Worm (Caenorhabditis elegans): ENCODE measurements around the gene tdp-1.

The tdp-1 gene

ce11 chrII:9019704-9020103 is 22.1 kb downstream of the tdp-1 start, which contains the start of gene dep-1:
dep-1 (minus strand) TSS chrII:9019798.
- TF ChIP-seq nhr-77 (tag; optimal IDR thresholded peaks at IDR 0.05) (no peak), blmp-1 (tag; optimal IDR thresholded peaks at IDR 0.05) (peak; percentile 98), tbx-2 (tag; optimal IDR thresholded peaks at IDR 0.05) (no peak), elt-3 (tag; optimal IDR thresholded peaks at IDR 0.05) (peak in 1 of 6 experiments; percentile 3)

- TF ChIP-seq blmp-1 (tag; optimal IDR thresholded peaks at IDR 0.05) (peak; percentile 11), irx-1 (tag; optimal IDR thresholded peaks at IDR 0.05) (peak; percentile 1), efl-1 (optimal IDR thresholded peaks at IDR 0.05) (no peak), efl-1 (GFP tag; optimal IDR thresholded peaks at IDR 0.05 in 1 of 2) (peak in 1 of 2 experiments; percentile 10), tlp-1 (tag; optimal IDR thresholded peaks at IDR 0.05) (no peak)
Observed at ce11 chrII:9021625-9022024, 24.0 kb downstream of the tdp-1 start.

ce11 chrII:9024312-9024711 is 26.7 kb downstream of the tdp-1 start:
- TF ChIP-seq pag-3 (tag; optimal IDR thresholded peaks at IDR 0.05; ENCODE audit: borderline replicate concordance, insufficient read depth) (no peak), unc-98 (GFP tag; IDR thresholded peaks at IDR 0.05) (no peak), tbx-2 (tag; optimal IDR thresholded peaks at IDR 0.05) (no peak), lin-39 (tag; optimal IDR thresholded peaks at IDR 0.05) (no peak), nhr-12 (tag; optimal IDR thresholded peaks at IDR 0.05) (no peak), mef-2 (tag; optimal IDR thresholded peaks at IDR 0.05) (no peak), sox-4 (tag; optimal IDR thresholded peaks at IDR 0.05) (no peak)

ce11 chrII:9026348-9026747 is 28.7 kb downstream of the tdp-1 start:
- no peak for TF ChIP-seq grh-1 (GFP tag; IDR thresholded peaks at IDR 0.05)
- TF ChIP-seq F16B12.6 (tag; optimal IDR thresholded peaks at IDR 0.05) = no peak
- no peak for TF ChIP-seq hlh-17 (GFP tag; optimal IDR thresholded peaks at IDR 0.05; ENCODE audit: borderline replicate concordance)
- no peak for TF ChIP-seq pag-3 (tag; optimal IDR thresholded peaks at IDR 0.05; ENCODE audit: borderline replicate concordance, insufficient read depth)
- TF ChIP-seq fkh-10 (GFP tag; optimal IDR thresholded peaks at IDR 0.05) = no peak
- no peak for TF ChIP-seq sox-4 (tag; optimal IDR thresholded peaks at IDR 0.05)
- no peak for TF ChIP-seq xbp-1 (tag; optimal IDR thresholded peaks at IDR 0.05)
- TF ChIP-seq lin-13 (GFP tag; optimal IDR thresholded peaks at IDR 0.05) = no peak
- TF ChIP-seq egl-13 (tag; optimal IDR thresholded peaks at IDR 0.05) = no peak
- TF ChIP-seq lsy-2 (tag; optimal IDR thresholded peaks at IDR 0.05) = no peak
- no peak for TF ChIP-seq efl-3 (GFP tag; optimal IDR thresholded peaks at IDR 0.05)
- TF ChIP-seq ces-1 (GFP tag; optimal IDR thresholded peaks at IDR 0.05) = no peak
- peak; percentile 20 for TF ChIP-seq rnt-1 (tag; optimal IDR thresholded peaks at IDR 0.05)
- TF ChIP-seq sup-37 (GFP tag; optimal IDR thresholded peaks at IDR 0.05) = no peak
- TF ChIP-seq lin-14 (GFP tag; optimal IDR thresholded peaks at IDR 0.05) = peak; percentile 21
- no peak for TF ChIP-seq nhr-28 (tag; optimal IDR thresholded peaks at IDR 0.05)
- TF ChIP-seq nhr-77 (tag; optimal IDR thresholded peaks at IDR 0.05) = no peak
- TF ChIP-seq nhr-85 (tag) = peak; percentile 82
- no peak for TF ChIP-seq nhr-20 (tag; optimal IDR thresholded peaks at IDR 0.05)
- TF ChIP-seq nhr-84 (tag; optimal IDR thresholded peaks at IDR 0.05) = no peak
- peak; percentile 11 for TF ChIP-seq blmp-1 (tag; optimal IDR thresholded peaks at IDR 0.05)
- TF ChIP-seq alr-1 (tag; optimal IDR thresholded peaks at IDR 0.05; ENCODE audit: borderline replicate concordance) = no peak
- no peak for TF ChIP-seq lir-3 (tag; optimal IDR thresholded peaks at IDR 0.05; ENCODE audit: poor library complexity)
- no peak for TF ChIP-seq lin-35 (GFP tag; optimal IDR thresholded peaks at IDR 0.05)
- no peak for TF ChIP-seq unc-130 (tag; optimal IDR thresholded peaks at IDR 0.05)
- TF ChIP-seq elt-2 (tag; optimal IDR thresholded peaks at IDR 0.05) = no peak
- no peak for TF ChIP-seq hpl-2 (GFP tag; optimal IDR thresholded peaks at IDR 0.05)
- TF ChIP-seq ztf-4 (tag; optimal IDR thresholded peaks at IDR 0.05) = no peak
- TF ChIP-seq mab-9 (GFP tag; IDR thresholded peaks at IDR 0.05) = no peak

Data from whole organism, L1 larva.